Fruit fly (Drosophila melanogaster) whole organism, adult: Measurements from ENCODE around the gene sdt.
A peak's percentile ranks its signal among the peaks of the same experiment; 100 is the strongest.

ENCODE experiments used
- CG11617 ChIP-seq: fragments of 200-800 bp; sonication (Bioruptor generic); optimal IDR thresholded peaks from 2 replicates; lab custom pipeline; 2017; ENCODE audit warnings: mild to moderate bottlenecking, missing biosample characterization, missing genetic modification reagents, missing genetic modification characterization
- CG12768 ChIP-seq: fragments of 200-800 bp; sonication (Bioruptor generic); optimal IDR thresholded peaks from 2 replicates; lab custom pipeline; 2017; ENCODE audit warnings: missing biosample characterization, missing genetic modification characterization, mild to moderate bottlenecking, moderate library complexity, missing genetic modification reagents
- CG14711 ChIP-seq: fragments of 200-800 bp; sonication (Bioruptor generic); optimal IDR thresholded peaks from 2 replicates; lab custom pipeline; 2018; ENCODE audit warnings: missing biosample characterization, mild to moderate bottlenecking, missing genetic modification characterization, moderate library complexity
- CG1620 ChIP-seq: fragments of 200-800 bp; sonication (Bioruptor generic); optimal IDR thresholded peaks from 2 replicates; lab custom pipeline; 2016; ENCODE audit warnings: missing biosample characterization, missing genetic modification characterization
- CG33017 ChIP-seq: fragments of 200-800 bp; sonication (Bioruptor generic); optimal IDR thresholded peaks from 2 replicates; lab custom pipeline; 2018; ENCODE audit warnings: missing biosample characterization, mild to moderate bottlenecking, missing genetic modification characterization, moderate library complexity
- CG5204 ChIP-seq: fragments of 200-800 bp; sonication (Bioruptor generic); optimal IDR thresholded peaks from 2 replicates; lab custom pipeline; 2016; ENCODE audit warnings: missing biosample characterization, missing genetic modification characterization
- CG7045 ChIP-seq: fragments of 200-800 bp; sonication (Bioruptor generic); optimal IDR thresholded peaks from 2 replicates; lab custom pipeline; 2017; ENCODE audit warnings: missing biosample characterization, mild to moderate bottlenecking, missing genetic modification characterization
- CG7101 ChIP-seq: fragments of 200-800 bp; sonication (Bioruptor generic); optimal IDR thresholded peaks from 2 replicates; lab custom pipeline; 2018; ENCODE audit warnings: missing biosample characterization, mild to moderate bottlenecking, missing genetic modification characterization, moderate library complexity
- Clk ChIP-seq: fragments of 200-800 bp; sonication (Bioruptor generic); optimal IDR thresholded peaks from 2 replicates; lab custom pipeline; 2017; ENCODE audit warnings: missing biosample characterization, missing genetic modification characterization
- Crg-1 ChIP-seq: fragments of 200-800 bp; sonication (Bioruptor generic); optimal IDR thresholded peaks from 2 replicates; lab custom pipeline; 2016; ENCODE audit warnings: missing biosample characterization, missing genetic modification characterization
- Hr96 ChIP-seq: fragments of 200-800 bp; sonication (Bioruptor generic); optimal IDR thresholded peaks from 2 replicates; lab custom pipeline; 2016; ENCODE audit warnings: missing biosample characterization, missing genetic modification characterization
- Mnt ChIP-seq: fragments of 200-800 bp; sonication (Bioruptor generic); optimal IDR thresholded peaks from 2 replicates; lab custom pipeline; 2016; ENCODE audit warnings: missing biosample characterization, mild to moderate bottlenecking, missing genetic modification characterization
- bab1 ChIP-seq: fragments of 200-800 bp; sonication (Bioruptor generic); optimal IDR thresholded peaks from 3 replicates; lab custom pipeline; 2019; ENCODE audit warnings: missing biosample characterization, mild to moderate bottlenecking, missing genetic modification characterization, moderate library complexity
- cic ChIP-seq: fragments of 200-800 bp; sonication (Bioruptor generic); optimal IDR thresholded peaks from 2 replicates; lab custom pipeline; 2017; ENCODE audit warnings: missing biosample characterization, mild to moderate bottlenecking, missing genetic modification characterization, moderate library complexity
- cnc ChIP-seq, 2 experiments: fragments of >200 bp; optimal IDR thresholded peaks; 2 replicates each; lab custom pipeline; 2017
- kay ChIP-seq: fragments of 200-800 bp; sonication (Bioruptor generic); peaks from one replicate; lab custom pipeline; 2016; ENCODE audit warnings: missing biosample characterization, missing genetic modification characterization, borderline replicate concordance
- ovo ChIP-seq: fragments of 200-800 bp; sonication (Bioruptor generic); optimal IDR thresholded peaks from 2 replicates; lab custom pipeline; 2016; ENCODE audit warnings: missing biosample characterization, missing genetic modification characterization
- pad ChIP-seq: fragments of 200-800 bp; sonication (Bioruptor generic); optimal IDR thresholded peaks from 3 replicates; lab custom pipeline; 2017; ENCODE audit warnings: missing biosample characterization, missing genetic modification characterization, mild to moderate bottlenecking, moderate library complexity, missing genetic modification reagents
- tj ChIP-seq: fragments of 200-800 bp; sonication (Bioruptor generic); optimal IDR thresholded peaks from 3 replicates; lab custom pipeline; 2017; ENCODE audit warnings: missing biosample characterization, mild to moderate bottlenecking, missing genetic modification characterization, moderate library complexity
- toe ChIP-seq: fragments of 200-800 bp; sonication (Bioruptor generic); optimal IDR thresholded peaks from 2 replicates; lab custom pipeline; 2016; ENCODE audit warnings: missing biosample characterization, missing genetic modification characterization

Gene sdt

dm6 chrX:8242298-8242697 lies 63.9 kb downstream of the sdt start, which contains the start of gene Trxr1:
TSS of gene Trxr1 (plus strand) at chrX:8242528.
- TF ChIP-seq toe (no peak), CG12768 (GFP tag; lab: Kevin White, UChicago) (no peak), CG5204 (GFP tag; lab: Kevin White, UChicago) (no peak), CG7045 (GFP tag; lab: Kevin White, UChicago) (no peak), kay (no peak), CG14711 (peak; percentile 19), CG1620 (GFP tag; lab: Kevin White, UChicago) (no peak), pad (peak; percentile 30), Clk (GFP tag; lab: Kevin White, UChicago) (no peak), cic (GFP tag; lab: Kevin White, UChicago) (peak; percentile 4), Crg-1 (GFP tag; lab: Kevin White, UChicago) (no peak), cnc (optimal IDR thresholded peaks at IDR 0.05; lab: Kevin White, UChicago) (no peak), ovo (peak; percentile 22), Mnt (GFP tag; lab: Kevin White, UChicago) (peak; percentile 63), bab1 (GFP tag; lab: Kevin White, UChicago) (peak; percentile 75), Hr96 (GFP tag; lab: Kevin White, UChicago) (no peak), tj (GFP tag; lab: Kevin White, UChicago) (peak; percentile 46), CG7101 (tag; lab: Kevin White, UChicago) (peak; percentile 24), CG11617 (GFP tag; lab: Kevin White, UChicago) (peak; percentile 47), CG33017 (tag; lab: Kevin White, UChicago) (peak; percentile 20)

dm6 chrX:8243251-8243650 lies 64.9 kb downstream of the sdt start:
- TF ChIP-seq kay (no peak), Clk (GFP tag; lab: Kevin White, UChicago) (no peak), CG11617 (GFP tag; lab: Kevin White, UChicago) (no peak), CG1620 (GFP tag; lab: Kevin White, UChicago) (no peak), pad (no peak), CG12768 (GFP tag; lab: Kevin White, UChicago) (peak; percentile 12), CG5204 (GFP tag; lab: Kevin White, UChicago) (no peak), cic (GFP tag; lab: Kevin White, UChicago) (no peak), cnc (optimal IDR thresholded peaks at IDR 0.05; lab: Kevin White, UChicago) (no peak), Crg-1 (GFP tag; lab: Kevin White, UChicago) (peak; percentile 29), CG7045 (GFP tag; lab: Kevin White, UChicago) (no peak), CG7101 (tag; lab: Kevin White, UChicago) (no peak), bab1 (GFP tag; lab: Kevin White, UChicago) (no peak), ovo (no peak), CG33017 (tag; lab: Kevin White, UChicago) (no peak), Hr96 (GFP tag; lab: Kevin White, UChicago) (no peak), tj (GFP tag; lab: Kevin White, UChicago) (no peak), Mnt (GFP tag; lab: Kevin White, UChicago) (peak; percentile 64), CG14711 (peak; percentile 34), toe (no peak)

- TF ChIP-seq CG1620 (GFP tag; lab: Kevin White, UChicago) (no peak), CG33017 (tag; lab: Kevin White, UChicago) (peak; percentile 21), ovo (peak; percentile 28), CG7101 (tag; lab: Kevin White, UChicago) (peak; percentile 60), toe (no peak), CG7045 (GFP tag; lab: Kevin White, UChicago) (no peak), bab1 (GFP tag; lab: Kevin White, UChicago) (no peak), tj (GFP tag; lab: Kevin White, UChicago) (peak; percentile 76), cnc (optimal IDR thresholded peaks at IDR 0.05; lab: Kevin White, UChicago) (peak; percentile 94 to 98), Clk (GFP tag; lab: Kevin White, UChicago) (no peak), kay (no peak), pad (no peak), CG11617 (GFP tag; lab: Kevin White, UChicago) (peak; percentile 39), CG12768 (GFP tag; lab: Kevin White, UChicago) (peak; percentile 36), Hr96 (GFP tag; lab: Kevin White, UChicago) (no peak), CG14711 (peak; percentile 32), CG5204 (GFP tag; lab: Kevin White, UChicago) (no peak), cic (GFP tag; lab: Kevin White, UChicago) (no peak), Crg-1 (GFP tag; lab: Kevin White, UChicago) (no peak), Mnt (GFP tag; lab: Kevin White, UChicago) (no peak)
These were observed 65.9 kb downstream of the sdt start, which contains the start of gene sni for dm6 chrX:8243966-8244895. TSS of gene sni (minus strand) at chrX:8244016.

- TF ChIP-seq tj (GFP tag; lab: Kevin White, UChicago), result no peak
- TF ChIP-seq bab1 (GFP tag; lab: Kevin White, UChicago), result peak; percentile 35
These were observed 73.1 kb downstream of the sdt start, which contains the start of gene ND-75 for dm6 chrX:8251268-8251996. TSS of gene ND-75 (minus strand) at chrX:8251687.
